Fruit fly (Drosophila melanogaster): ENCODE data around the gene gish.

DNA sequence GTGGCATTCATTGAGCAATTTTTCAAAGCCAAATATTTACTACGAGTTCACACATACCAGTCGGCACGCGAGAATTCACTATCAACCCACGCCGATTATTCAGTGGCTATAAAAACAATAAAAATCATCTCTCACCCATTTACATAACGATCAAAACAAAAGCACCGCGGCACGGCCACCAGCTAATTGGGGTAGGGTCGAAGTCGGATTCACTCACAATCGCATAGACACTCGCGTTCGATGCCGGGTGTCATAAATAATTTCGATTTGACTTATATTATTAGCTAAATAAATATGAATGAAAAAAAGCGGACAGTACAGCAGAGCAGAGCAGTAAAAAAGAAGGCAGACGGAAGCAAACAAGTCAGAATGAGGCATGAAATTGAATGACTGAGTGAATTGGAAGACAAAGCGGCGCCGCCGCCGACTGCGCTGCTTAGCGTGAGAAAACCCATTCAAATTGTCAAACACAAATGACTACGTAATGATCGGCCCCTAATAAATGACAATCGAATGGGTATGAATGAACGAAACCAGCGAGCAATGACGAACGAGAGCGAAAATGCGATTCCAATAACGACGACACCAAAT is 42.1 kb upstream of the gish start:
- TF ChIP-seq ovo (GFP tag; optimal IDR thresholded peaks at IDR 0.05) (no peak), CG7101 (tag; optimal IDR thresholded peaks at IDR 0.05) (no peak), Clk (GFP tag; optimal IDR thresholded peaks at IDR 0.05) (no peak), Hr96 (GFP tag; optimal IDR thresholded peaks at IDR 0.05) (no peak), bab1 (GFP tag; optimal IDR thresholded peaks at IDR 0.05) (no peak), cic (GFP tag; optimal IDR thresholded peaks at IDR 0.05) (peak; percentile 96), kay (GFP tag; ENCODE audit: borderline replicate concordance) (peak; percentile 95), pad (GFP tag; optimal IDR thresholded peaks at IDR 0.05) (no peak), Crg-1 (GFP tag; optimal IDR thresholded peaks at IDR 0.05) (no peak), CG5204 (GFP tag; optimal IDR thresholded peaks at IDR 0.05) (no peak), CG14711 (tag; optimal IDR thresholded peaks at IDR 0.05) (no peak), CG33017 (tag; optimal IDR thresholded peaks at IDR 0.05) (no peak), CG1620 (GFP tag; optimal IDR thresholded peaks at IDR 0.05) (no peak), tj (GFP tag; optimal IDR thresholded peaks at IDR 0.05) (peak; percentile 4)
